Worm (Caenorhabditis elegans) whole organism, L1 larva: ENCODE results near the gene F44F4.3.

Experiments
- ceh-88 ChIP-seq: fragments of 200-800 bp; sonication (Bioruptor generic); IDR thresholded peaks from 2 replicates; pipeline ENCODE4 v1.3.6; 2022; ENCODE audit warnings: missing genetic modification characterization, missing compliant biosample characterization
- elt-2 ChIP-seq: sonication (generic microtip); optimal IDR thresholded peaks from 2 replicates; lab custom pipeline; 2016; ENCODE audit warnings: missing genetic modification characterization, mild to moderate bottlenecking, inconsistent platforms, missing compliant biosample characterization, missing genetic modification reagents
- hpl-2 ChIP-seq: fragments of 150-350 bp; optimal IDR thresholded peaks from 2 replicates; lab custom pipeline; 2014; ENCODE audit warnings: missing biosample characterization, missing genetic modification reagents, missing genetic modification characterization
- jun-1 ChIP-seq: fragments of 150-350 bp; optimal IDR thresholded peaks from 2 replicates; lab custom pipeline; 2014; ENCODE audit warnings: missing biosample characterization, missing genetic modification reagents, missing genetic modification characterization
- lin-35 ChIP-seq, 2 experiments: fragments of 150-350 bp; optimal IDR thresholded peaks; 2 replicates each; lab custom pipeline; 2014; ENCODE audit warnings: missing biosample characterization in 2 of 2, missing genetic modification characterization in 2 of 2, missing genetic modification reagents in 2 of 2
- nhr-71 ChIP-seq: sonication (generic microtip); optimal IDR thresholded peaks from 2 replicates; lab custom pipeline; 2016; ENCODE audit warnings: mild to moderate bottlenecking, missing genetic modification characterization, moderate library complexity, missing compliant biosample characterization
- nhr-84 ChIP-seq: sonication (generic microtip); optimal IDR thresholded peaks from 2 replicates; lab custom pipeline; 2017; ENCODE audit warnings: missing biosample characterization, missing genetic modification characterization
- ztf-4 ChIP-seq: fragments of 150-350 bp; optimal IDR thresholded peaks from 2 replicates; lab custom pipeline; 2014; ENCODE audit warnings: missing biosample characterization, missing genetic modification characterization

DNA sequence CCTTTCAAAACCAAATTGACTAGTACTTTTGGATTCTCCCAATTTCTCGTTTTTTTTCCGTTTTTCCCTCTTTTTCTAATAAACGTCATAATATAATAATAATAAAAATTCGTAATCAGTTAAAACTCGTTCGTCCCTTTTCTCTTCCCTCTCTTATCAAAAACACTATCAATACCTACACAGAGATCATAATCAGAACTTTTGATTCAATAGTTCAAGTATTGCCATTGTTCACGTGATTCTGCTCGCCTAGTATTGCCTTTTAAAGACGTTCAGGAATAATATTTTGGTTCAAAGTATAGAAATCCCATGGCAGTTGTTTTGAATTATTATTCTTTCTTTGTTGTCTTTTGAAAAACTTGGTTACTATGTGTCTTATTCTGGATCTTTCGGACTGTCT, 39.0 kb upstream of the F44F4.3 start:
- TF ChIP-seq ztf-4 (no peak), nhr-71 (tag; lab: Kevin White, UChicago) (peak; percentile 50), hpl-2 (GFP tag; lab: Kevin White, UChicago) (no peak), jun-1 (tag; lab: Kevin White, UChicago) (no peak), lin-35 (GFP tag; optimal IDR thresholded peaks at IDR 0.05; lab: Kevin White, UChicago) (peak in 1 of 2 experiments; percentile 27), elt-2 (tag; lab: Kevin White, UChicago) (peak; percentile 86), ceh-88 (GFP tag; lab: Robert Waterston, UW) (no peak), nhr-84 (no peak)
